Worm (Caenorhabditis elegans) whole organism, L4/young adult: ENCODE measurements around the gene fbxa-80.

ENCODE experiments used
- W03F9.2 ChIP-seq: fragments of 150-350 bp; optimal IDR thresholded peaks from 2 replicates; lab custom pipeline; 2014; ENCODE audit warnings: missing biosample characterization, missing genetic modification characterization
- dao-5 ChIP-seq: sonication (generic microtip); optimal IDR thresholded peaks from 2 replicates; lab custom pipeline; 2016; ENCODE audit warnings: missing genotype, missing genetic modification characterization, moderate library complexity, missing compliant biosample characterization
- him-1 ChIP-seq: sonication (generic microtip); optimal IDR thresholded peaks from 2 replicates; lab custom pipeline; 2016; ENCODE audit warnings: missing genotype, missing genetic modification reagents, missing genetic modification characterization, missing compliant biosample characterization

DNA sequence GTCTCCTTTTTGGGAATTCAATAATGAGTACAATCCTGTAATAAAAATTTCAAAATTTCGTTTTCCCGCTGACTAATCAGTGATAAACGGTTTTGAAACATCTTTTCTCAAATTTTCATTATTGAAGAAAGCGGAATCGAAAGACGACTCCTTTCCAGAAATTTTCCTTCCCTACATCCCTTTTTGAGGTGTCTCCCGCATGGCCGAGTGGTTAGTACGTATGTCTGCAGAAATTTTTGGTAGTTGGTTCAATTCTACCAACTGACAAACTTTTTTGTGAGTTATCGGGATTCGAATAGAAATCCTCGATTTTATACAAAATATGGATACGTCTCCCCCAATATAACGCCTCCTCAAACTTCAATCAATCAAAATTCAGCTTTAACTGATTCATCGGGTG is 39.5 kb upstream of the fbxa-80 start:
- TF ChIP-seq him-1 (tag; lab: Kevin White, UChicago) (no peak), dao-5 (tag; lab: Kevin White, UChicago) (no peak), W03F9.2 (tag; lab: Kevin White, UChicago) (no peak)
